Worm (Caenorhabditis elegans): ENCODE results near the gene prmt-5.

prmt-5 gene

ce11 chrIII:5195690-5196089 is 34.7 kb upstream of the prmt-5 start, which contains the start of gene moc-6:
TSS of gene moc-6 (plus strand) at chrIII:5195990.
- no peak for TF ChIP-seq tab-1 (GFP tag; IDR thresholded peaks at IDR 0.05)
- TF ChIP-seq cog-1 (tag; optimal IDR thresholded peaks at IDR 0.05): no peak
- 0 out of 2 replicates have a peak, but pooled peaks have one; percentile 23 for TF ChIP-seq T22C8.4 (GFP tag; IDR thresholded peaks at IDR 0.05)
- no peak for TF ChIP-seq ref-1 (GFP tag; conservative IDR thresholded peaks at IDR 0.05)

- TF ChIP-seq cog-1 (tag; optimal IDR thresholded peaks at IDR 0.05) (no peak), T22C8.4 (GFP tag; IDR thresholded peaks at IDR 0.05) (no peak), ref-1 (GFP tag; conservative IDR thresholded peaks at IDR 0.05) (no peak), tab-1 (GFP tag; IDR thresholded peaks at IDR 0.05) (no peak), med-1 (GFP tag; optimal IDR thresholded peaks at IDR 0.05; ENCODE audit: insufficient read depth) (no peak), klf-2 (GFP tag; conservative IDR thresholded peaks at IDR 0.05) (no peak), flt-1 (GFP tag; IDR thresholded peaks at IDR 0.05) (no peak), ztf-23 (GFP tag; IDR thresholded peaks at IDR 0.05) (no peak)
Observed at ce11 chrIII:5196298-5197045, 33.9 kb upstream of the prmt-5 start.

- TF ChIP-seq cog-1 (tag; optimal IDR thresholded peaks at IDR 0.05) (no peak), ztf-23 (GFP tag; IDR thresholded peaks at IDR 0.05) (no peak), T22C8.4 (GFP tag; IDR thresholded peaks at IDR 0.05) (no peak), tab-1 (GFP tag; IDR thresholded peaks at IDR 0.05) (no peak), flt-1 (GFP tag; IDR thresholded peaks at IDR 0.05) (no peak), ztf-29 (GFP tag; IDR thresholded peaks at IDR 0.05) (no peak), med-1 (GFP tag; optimal IDR thresholded peaks at IDR 0.05; ENCODE audit: insufficient read depth) (no peak), ref-1 (GFP tag; conservative IDR thresholded peaks at IDR 0.05) (no peak), klf-2 (GFP tag; conservative IDR thresholded peaks at IDR 0.05) (no peak)
Observed at ce11 chrIII:5199577-5199976, 30.8 kb upstream of the prmt-5 start, which contains the start of gene emb-8. TSS of gene emb-8 (minus strand) at chrIII:5199677.

- TF ChIP-seq med-1 (GFP tag; optimal IDR thresholded peaks at IDR 0.05; ENCODE audit: insufficient read depth) (no peak), tab-1 (GFP tag; IDR thresholded peaks at IDR 0.05) (no peak), flt-1 (GFP tag; IDR thresholded peaks at IDR 0.05) (no peak), klf-2 (GFP tag; conservative IDR thresholded peaks at IDR 0.05) (no peak), ref-1 (GFP tag; conservative IDR thresholded peaks at IDR 0.05) (no peak), ztf-29 (GFP tag; IDR thresholded peaks at IDR 0.05) (no peak), cog-1 (tag; optimal IDR thresholded peaks at IDR 0.05) (no peak), T22C8.4 (GFP tag; IDR thresholded peaks at IDR 0.05) (no peak), ztf-23 (GFP tag; IDR thresholded peaks at IDR 0.05) (no peak)
Observed at ce11 chrIII:5200349-5200748, 30.0 kb upstream of the prmt-5 start.

ce11 chrIII:5201267-5201666 is 29.1 kb upstream of the prmt-5 start:
- no peak for TF ChIP-seq ref-1 (GFP tag; conservative IDR thresholded peaks at IDR 0.05)
- no peak for TF ChIP-seq klf-2 (GFP tag; conservative IDR thresholded peaks at IDR 0.05)
- no peak for TF ChIP-seq tab-1 (GFP tag; IDR thresholded peaks at IDR 0.05)
- no peak for TF ChIP-seq med-1 (GFP tag; optimal IDR thresholded peaks at IDR 0.05; ENCODE audit: insufficient read depth)
- no peak for TF ChIP-seq flt-1 (GFP tag; IDR thresholded peaks at IDR 0.05)
- no peak for TF ChIP-seq ztf-23 (GFP tag; IDR thresholded peaks at IDR 0.05)
- TF ChIP-seq ztf-29 (GFP tag; IDR thresholded peaks at IDR 0.05): no peak
- no peak for TF ChIP-seq cog-1 (tag; optimal IDR thresholded peaks at IDR 0.05)
- no peak for TF ChIP-seq T22C8.4 (GFP tag; IDR thresholded peaks at IDR 0.05)

- TF ChIP-seq T22C8.4 (GFP tag; IDR thresholded peaks at IDR 0.05): no peak
- no peak for TF ChIP-seq ref-1 (GFP tag; conservative IDR thresholded peaks at IDR 0.05)
- TF ChIP-seq med-1 (GFP tag; optimal IDR thresholded peaks at IDR 0.05; ENCODE audit: insufficient read depth): no peak
- no peak for TF ChIP-seq klf-2 (GFP tag; conservative IDR thresholded peaks at IDR 0.05)
- TF ChIP-seq ztf-29 (GFP tag; IDR thresholded peaks at IDR 0.05): no peak
- TF ChIP-seq cog-1 (tag; optimal IDR thresholded peaks at IDR 0.05): no peak
- TF ChIP-seq ztf-23 (GFP tag; IDR thresholded peaks at IDR 0.05): no peak
- no peak for TF ChIP-seq tab-1 (GFP tag; IDR thresholded peaks at IDR 0.05)
Observed at ce11 chrIII:5202641-5203040, 27.7 kb upstream of the prmt-5 start.

- TF ChIP-seq klf-2 (GFP tag; conservative IDR thresholded peaks at IDR 0.05): no peak
- no peak for TF ChIP-seq flt-1 (GFP tag; IDR thresholded peaks at IDR 0.05)
- no peak for TF ChIP-seq tab-1 (GFP tag; IDR thresholded peaks at IDR 0.05)
Observed at ce11 chrIII:5203310-5203709, 27.0 kb upstream of the prmt-5 start.

ce11 chrIII:5206861-5207414 is 23.4 kb upstream of the prmt-5 start, which contains the start of gene morc-1:
TSS of gene morc-1 (minus strand) at chrIII:5206911.
- TF ChIP-seq flt-1 (GFP tag; IDR thresholded peaks at IDR 0.05) (no peak), ztf-23 (GFP tag; IDR thresholded peaks at IDR 0.05) (no peak)

ce11 chrIII:5208992-5209391 is 21.4 kb upstream of the prmt-5 start, which contains the start of gene syx-16:
TSS of gene syx-16 (minus strand) at chrIII:5209109.
- TF ChIP-seq T22C8.4 (GFP tag; IDR thresholded peaks at IDR 0.05) (no peak), flt-1 (GFP tag; IDR thresholded peaks at IDR 0.05) (no peak), ztf-29 (GFP tag; IDR thresholded peaks at IDR 0.05) (no peak), klf-2 (GFP tag; conservative IDR thresholded peaks at IDR 0.05) (no peak), cog-1 (tag; optimal IDR thresholded peaks at IDR 0.05) (no peak), ref-1 (GFP tag; conservative IDR thresholded peaks at IDR 0.05) (no peak), ztf-23 (GFP tag; IDR thresholded peaks at IDR 0.05) (no peak), med-1 (GFP tag; optimal IDR thresholded peaks at IDR 0.05; ENCODE audit: insufficient read depth) (no peak), tab-1 (GFP tag; IDR thresholded peaks at IDR 0.05) (no peak)

- no peak for TF ChIP-seq med-1 (GFP tag; optimal IDR thresholded peaks at IDR 0.05; ENCODE audit: insufficient read depth)
- no peak for TF ChIP-seq flt-1 (GFP tag; IDR thresholded peaks at IDR 0.05)
- TF ChIP-seq T22C8.4 (GFP tag; IDR thresholded peaks at IDR 0.05): no peak
- no peak for TF ChIP-seq ztf-29 (GFP tag; IDR thresholded peaks at IDR 0.05)
- no peak for TF ChIP-seq ztf-23 (GFP tag; IDR thresholded peaks at IDR 0.05)
- TF ChIP-seq cog-1 (tag; optimal IDR thresholded peaks at IDR 0.05): no peak
- TF ChIP-seq klf-2 (GFP tag; conservative IDR thresholded peaks at IDR 0.05): no peak
- TF ChIP-seq ref-1 (GFP tag; conservative IDR thresholded peaks at IDR 0.05): no peak
- no peak for TF ChIP-seq tab-1 (GFP tag; IDR thresholded peaks at IDR 0.05)
Observed at ce11 chrIII:5210269-5210668, 20.1 kb upstream of the prmt-5 start.

Data from whole organism, midembryonic.